Fruit fly (Drosophila melanogaster): Measurements from ENCODE around the gene lectin-22C.

lectin-22C gene

DNA sequence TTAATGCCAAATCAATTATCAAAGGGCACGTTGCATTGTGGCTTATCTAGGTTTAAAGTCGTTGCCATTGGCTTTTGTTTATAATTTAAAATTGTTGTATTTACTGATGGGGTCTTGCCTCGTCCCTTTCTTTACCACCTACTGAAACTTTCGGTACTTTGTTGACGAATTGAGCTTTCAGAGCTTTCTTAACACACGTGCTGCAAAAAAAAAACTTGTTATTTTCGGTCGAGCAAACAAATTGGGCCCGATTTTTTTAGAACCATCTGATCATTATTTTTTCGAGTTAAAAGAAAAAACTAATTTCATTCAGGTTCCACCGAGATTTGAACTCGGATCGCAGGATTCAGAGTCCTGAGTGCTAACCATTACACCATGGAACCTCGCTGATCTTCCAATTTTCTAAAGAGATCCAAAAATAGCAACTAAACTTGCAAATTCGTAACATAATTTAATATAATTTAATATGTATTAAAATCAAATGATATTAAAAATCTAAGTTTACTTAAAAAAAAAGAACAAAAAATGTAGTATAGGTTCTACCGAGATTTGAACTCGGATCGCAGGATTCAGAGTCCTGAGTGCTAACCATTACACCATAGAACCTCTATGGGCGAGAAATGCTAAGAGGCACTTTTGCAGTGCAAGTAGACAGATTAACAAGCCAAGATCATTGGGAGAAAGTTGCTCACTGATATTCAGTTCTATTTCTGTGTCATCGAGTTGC is 26.6 kb downstream of the lectin-22C start (continued):
- no peak for TF ChIP-seq YL-1 (GFP tag; optimal IDR thresholded peaks at IDR 0.05)
- TF ChIP-seq z (GFP tag; IDR thresholded peaks at IDR 0.05) = no peak
- TF ChIP-seq aop (GFP tag; IDR thresholded peaks at IDR 0.05) = no peak
- TF ChIP-seq CG42726 (GFP tag; IDR thresholded peaks at IDR 0.05; ENCODE audit: partially characterized antibody) = peak; percentile 92
- no peak for TF ChIP-seq Deaf1 (tag; optimal IDR thresholded peaks at IDR 0.05)
- no peak for TF ChIP-seq tup (GFP tag; optimal IDR thresholded peaks at IDR 0.05)
- TF ChIP-seq Adf1 (GFP tag; IDR thresholded peaks at IDR 0.05) = no peak
- TF ChIP-seq Hsf (GFP tag; optimal IDR thresholded peaks at IDR 0.05) = no peak
- no peak for TF ChIP-seq CG10147 (GFP tag; optimal IDR thresholded peaks at IDR 0.05)
- TF ChIP-seq CG8089 (GFP tag; optimal IDR thresholded peaks at IDR 0.05) = no peak
- TF ChIP-seq Vsx1 (GFP tag; optimal IDR thresholded peaks at IDR 0.05) = no peak
- no peak for TF ChIP-seq Hmr (GFP tag; optimal IDR thresholded peaks at IDR 0.05)
- no peak for TF ChIP-seq mam (GFP tag; optimal IDR thresholded peaks at IDR 0.05)
- TF ChIP-seq CG34224 (GFP tag; IDR thresholded peaks at IDR 0.05; ENCODE audit: partially characterized antibody) = peak; percentile 56; the same call in 2 of the 3 replicates
- TF ChIP-seq CG14667 (GFP tag; IDR thresholded peaks at IDR 0.05) = no peak
- TF ChIP-seq ftz-f1 (GFP tag; optimal IDR thresholded peaks at IDR 0.05) = no peak
- no peak for TF ChIP-seq lmd (GFP tag; IDR thresholded peaks at IDR 0.05)
- no peak for TF ChIP-seq gro (GFP tag; optimal IDR thresholded peaks at IDR 0.05)
- no peak for TF ChIP-seq CG9876 (GFP tag; optimal IDR thresholded peaks at IDR 0.05)
- no peak for TF ChIP-seq CG2712 (tag; optimal IDR thresholded peaks at IDR 0.05)
- TF ChIP-seq Hr39 (optimal IDR thresholded peaks at IDR 0.05) = no peak
- no peak for TF ChIP-seq CG15514 (GFP tag; optimal IDR thresholded peaks at IDR 0.05)
- TF ChIP-seq CG10543 (GFP tag; optimal IDR thresholded peaks at IDR 0.05) = no peak
- TF ChIP-seq jigr1 (GFP tag; IDR thresholded peaks at IDR 0.05) = no peak
- no peak for TF ChIP-seq CG31224 (GFP tag; IDR thresholded peaks at IDR 0.05)
- TF ChIP-seq eyg (GFP tag; optimal IDR thresholded peaks at IDR 0.05) = no peak
- no peak for TF ChIP-seq nau (GFP tag; optimal IDR thresholded peaks at IDR 0.05)
- TF ChIP-seq gcm (GFP tag; optimal IDR thresholded peaks at IDR 0.05) = peak; percentile 14
- no peak for TF ChIP-seq Tbp (GFP tag; optimal IDR thresholded peaks at IDR 0.05)
- no peak for TF ChIP-seq usp (GFP tag; optimal IDR thresholded peaks at IDR 0.05)
- no peak for TF ChIP-seq CG10654 (GFP tag; optimal IDR thresholded peaks at IDR 0.05)
- no peak for TF ChIP-seq Hr51 (GFP tag; optimal IDR thresholded peaks at IDR 0.05)
- no peak for TF ChIP-seq CG12219 (GFP tag; optimal IDR thresholded peaks at IDR 0.05)
- TF ChIP-seq bab2 (GFP tag; optimal IDR thresholded peaks at IDR 0.05) = no peak
- no peak for TF ChIP-seq CG17385 (GFP tag; optimal IDR thresholded peaks at IDR 0.05)
- peak; percentile 64; the same call in 2 of the 4 replicates for TF ChIP-seq Dll (GFP tag; IDR thresholded peaks at IDR 0.05; ENCODE audit: partially characterized antibody)
- no peak for TF ChIP-seq CG33213 (GFP tag; optimal IDR thresholded peaks at IDR 0.05)
- peak; percentile 60; the same call in 2 of the 3 replicates for TF ChIP-seq vnd (GFP tag; IDR thresholded peaks at IDR 0.05; ENCODE audit: partially characterized antibody)
- no peak for TF ChIP-seq wek (GFP tag; optimal IDR thresholded peaks at IDR 0.05)
- peak in 1 of 3 experiments; percentile 50 for TF ChIP-seq Stat92E (GFP tag; optimal IDR thresholded peaks at IDR 0.05)
- TF ChIP-seq Bdp1 (GFP tag; optimal IDR thresholded peaks at IDR 0.05) = peak; percentile 99
- peak; percentile 81 for TF ChIP-seq CG7963 (GFP tag; IDR thresholded peaks at IDR 0.05; ENCODE audit: partially characterized antibody)
- no peak for TF ChIP-seq az2 (GFP tag; optimal IDR thresholded peaks at IDR 0.05)
- TF ChIP-seq unc-4 (GFP tag; IDR thresholded peaks at IDR 0.05; ENCODE audit: partially characterized antibody) = peak; percentile 22; the same call in 1 of the 2 replicates
- TF ChIP-seq tap (tag; optimal IDR thresholded peaks at IDR 0.05) = peak; percentile 25
- TF ChIP-seq danr (GFP tag; IDR thresholded peaks at IDR 0.05) = no peak
- no peak for TF ChIP-seq yki (optimal IDR thresholded peaks at IDR 0.05)
- peak; percentile 85 for TF ChIP-seq mld (GFP tag; IDR thresholded peaks at IDR 0.05; ENCODE audit: partially characterized antibody)
- no peak for TF ChIP-seq CG10209 (GFP tag; optimal IDR thresholded peaks at IDR 0.05)
